Fruit fly (Drosophila melanogaster): Measurements from ENCODE around the gene Abd-B.
A peak's percentile ranks its signal among the peaks of the same experiment; 100 is the strongest.

The Abd-B gene

dm6 chr3R:16882491-16882933 lies 89.5 kb downstream of the Abd-B start (continued):
- TF ChIP-seq MTF-1 (GFP tag; optimal IDR thresholded peaks at IDR 0.05; ENCODE audit: borderline replicate concordance): no peak
- no peak for TF ChIP-seq dpn (GFP tag; optimal IDR thresholded peaks at IDR 0.05)
- TF ChIP-seq CG34376 (GFP tag; optimal IDR thresholded peaks at IDR 0.05): no peak
- TF ChIP-seq ATbp (GFP tag; optimal IDR thresholded peaks at IDR 0.05): no peak
- TF ChIP-seq tgo (GFP tag; IDR thresholded peaks at IDR 0.05): no peak
- TF ChIP-seq D19B (GFP tag; optimal IDR thresholded peaks at IDR 0.05): no peak
- peak; percentile 52 for TF ChIP-seq nmo (GFP tag; optimal IDR thresholded peaks at IDR 0.05)
- TF ChIP-seq cato (GFP tag; optimal IDR thresholded peaks at IDR 0.05; ENCODE audit: borderline replicate concordance): no peak
- no peak for TF ChIP-seq Dad (GFP tag; optimal IDR thresholded peaks at IDR 0.05)
- no peak for TF ChIP-seq Xbp1 (GFP tag; optimal IDR thresholded peaks at IDR 0.05)
- TF ChIP-seq her (GFP tag; optimal IDR thresholded peaks at IDR 0.05): no peak
- TF ChIP-seq gcm2 (GFP tag; optimal IDR thresholded peaks at IDR 0.05): no peak
- no peak for TF ChIP-seq CG3065 (GFP tag; optimal IDR thresholded peaks at IDR 0.05)
- no peak for TF ChIP-seq psq (GFP tag; optimal IDR thresholded peaks at IDR 0.05)
- TF ChIP-seq CG11696 (GFP tag; IDR thresholded peaks at IDR 0.05): no peak
- peak; percentile 28 for TF ChIP-seq CG1603 (tag; optimal IDR thresholded peaks at IDR 0.05)
- no peak for TF ChIP-seq CG17802 (tag; optimal IDR thresholded peaks at IDR 0.05)
- TF ChIP-seq bbx (GFP tag; IDR thresholded peaks at IDR 0.05; ENCODE audit: partially characterized antibody): peak; percentile 59
- TF ChIP-seq CG6272 (GFP tag; IDR thresholded peaks at IDR 0.05): no peak
- no peak; the same call in 1 of the 2 replicates for TF ChIP-seq amos (GFP tag; IDR thresholded peaks at IDR 0.05; ENCODE audit: partially characterized antibody)
- no peak for TF ChIP-seq CG12104 (GFP tag; optimal IDR thresholded peaks at IDR 0.05)
- TF ChIP-seq Max (GFP tag; optimal IDR thresholded peaks at IDR 0.05): no peak
- no peak for TF ChIP-seq h (optimal IDR thresholded peaks at IDR 0.05)
- TF ChIP-seq Nf-YB (GFP tag; optimal IDR thresholded peaks at IDR 0.05): peak; percentile 96
- TF ChIP-seq CG12155 (GFP tag; optimal IDR thresholded peaks at IDR 0.05): no peak
- no peak for TF ChIP-seq zf30C (GFP tag; optimal IDR thresholded peaks at IDR 0.05)
- no peak for TF ChIP-seq fru (optimal IDR thresholded peaks at IDR 0.05)
- no peak for TF ChIP-seq stwl (tag; optimal IDR thresholded peaks at IDR 0.05)
- TF ChIP-seq CG31365 (tag; optimal IDR thresholded peaks at IDR 0.05): no peak
- TF ChIP-seq CG9727 (GFP tag; optimal IDR thresholded peaks at IDR 0.05): peak; percentile 6
- peak; percentile 57 for TF ChIP-seq cad (GFP tag; optimal IDR thresholded peaks at IDR 0.05)
- TF ChIP-seq PHDP (tag; optimal IDR thresholded peaks at IDR 0.05): no peak
- TF ChIP-seq unpg (GFP tag; optimal IDR thresholded peaks at IDR 0.05): no peak
- no peak for TF ChIP-seq CG18764 (GFP tag; optimal IDR thresholded peaks at IDR 0.05)
- TF ChIP-seq ken (GFP tag; IDR thresholded peaks at IDR 0.05): peak; percentile 54; the same call in 1 of the 3 replicates
- TF ChIP-seq CG11695 (GFP tag; IDR thresholded peaks at IDR 0.05): no peak
- no peak for TF ChIP-seq CG17385 (GFP tag; optimal IDR thresholded peaks at IDR 0.05)
- no peak for TF ChIP-seq CG11085 (GFP tag; IDR thresholded peaks at IDR 0.05)
- no peak for TF ChIP-seq nau (GFP tag; optimal IDR thresholded peaks at IDR 0.05)
- TF ChIP-seq CG6791 (GFP tag; IDR thresholded peaks at IDR 0.05; ENCODE audit: partially characterized antibody): peak; percentile 66
- TF ChIP-seq mirr (GFP tag; optimal IDR thresholded peaks at IDR 0.05): no peak
- no peak for TF ChIP-seq CG15011 (GFP tag; optimal IDR thresholded peaks at IDR 0.05)
- no peak for TF ChIP-seq lbe (GFP tag; optimal IDR thresholded peaks at IDR 0.05)
- TF ChIP-seq wdn (GFP tag; IDR thresholded peaks at IDR 0.05): no peak
- 0 out of 2 replicates have a peak, but pooled peaks have one; percentile 14 for TF ChIP-seq CG32772 (GFP tag; IDR thresholded peaks at IDR 0.05)
- TF ChIP-seq usp (GFP tag; optimal IDR thresholded peaks at IDR 0.05): no peak
- TF ChIP-seq sd (tag; optimal IDR thresholded peaks at IDR 0.05): peak; percentile 83
- TF ChIP-seq E2f1 (GFP tag; IDR thresholded peaks at IDR 0.05): no peak
- no peak for TF ChIP-seq sens-2 (GFP tag; IDR thresholded peaks at IDR 0.05)
- TF ChIP-seq gcm (GFP tag; optimal IDR thresholded peaks at IDR 0.05): peak; percentile 28
- 0 out of 2 replicates have a peak, but pooled peaks have one; percentile 16 for TF ChIP-seq Xrp1 (GFP tag; IDR thresholded peaks at IDR 0.05)
- no peak for TF ChIP-seq CG7928 (GFP tag; optimal IDR thresholded peaks at IDR 0.05)

Data from whole organism, embryonic.